Fruit fly (Drosophila melanogaster) whole organism, prepupa: Measurements from ENCODE around the gene hid.

ENCODE experiments used
- Blimp-1 ChIP-seq: fragments of 200-800 bp; sonication (Bioruptor generic); optimal IDR thresholded peaks from 3 replicates; lab custom pipeline; 2017; ENCODE audit warnings: missing biosample characterization, missing genetic modification characterization, mild to moderate bottlenecking, moderate library complexity, missing genetic modification reagents
- CG11294 ChIP-seq: fragments of 200-800 bp; sonication (Bioruptor generic); IDR thresholded peaks from 2 replicates; pipeline ENCODE4 v1.3.6; 2022; ENCODE audit warnings: missing biosample characterization, missing genetic modification characterization
- CG11762 ChIP-seq: fragments of 200-800 bp; sonication (Bioruptor generic); optimal IDR thresholded peaks from 3 replicates; lab custom pipeline; 2016; ENCODE audit warnings: missing biosample characterization, missing genetic modification characterization; ENCODE audit not compliant: insufficient read depth
- CG11902 ChIP-seq: fragments of 200-800 bp; sonication (Bioruptor generic); optimal IDR thresholded peaks from 3 replicates; lab custom pipeline; 2016; ENCODE audit warnings: missing biosample characterization, missing genetic modification characterization
- CG15336 ChIP-seq: fragments of 200-800 bp; sonication (Bioruptor generic); IDR thresholded peaks from 2 replicates; pipeline ENCODE4 v1.3.6; 2022; ENCODE audit warnings: missing biosample characterization, missing genetic modification characterization
- CG16779 ChIP-seq: fragments of 200-800 bp; sonication (Bioruptor generic); optimal IDR thresholded peaks from 3 replicates; lab custom pipeline; 2017; ENCODE audit warnings: missing biosample characterization, mild to moderate bottlenecking, missing genetic modification characterization
- CG3032 ChIP-seq: fragments of 200-800 bp; optimal IDR thresholded peaks from 2 replicates; lab custom pipeline; 2019; ENCODE audit warnings: missing biosample characterization, mild to moderate bottlenecking, missing genetic modification characterization, moderate library complexity
- CG31627 ChIP-seq: fragments of 200-800 bp; sonication (Bioruptor generic); optimal IDR thresholded peaks from 3 replicates; lab custom pipeline; 2016; ENCODE audit warnings: missing biosample characterization, missing genetic modification characterization
- CG32006 ChIP-seq: fragments of 200-800 bp; sonication (Bioruptor generic); optimal IDR thresholded peaks from 3 replicates; lab custom pipeline; 2017; ENCODE audit warnings: missing biosample characterization, mild to moderate bottlenecking, missing genetic modification characterization
- CG34406 ChIP-seq: fragments of 200-800 bp; sonication (Bioruptor generic); optimal IDR thresholded peaks from 3 replicates; lab custom pipeline; 2016; ENCODE audit warnings: missing biosample characterization, missing genetic modification characterization
- CG3919 ChIP-seq: fragments of 200-800 bp; sonication (Bioruptor generic); optimal IDR thresholded peaks from 3 replicates; lab custom pipeline; 2016; ENCODE audit warnings: missing biosample characterization, missing genetic modification characterization
- CG4318 ChIP-seq: fragments of 200-800 bp; sonication (Bioruptor generic); optimal IDR thresholded peaks from 3 replicates; lab custom pipeline; 2017; ENCODE audit warnings: missing biosample characterization, mild to moderate bottlenecking, missing genetic modification characterization
- CG6163 ChIP-seq: fragments of 200-800 bp; sonication (Bioruptor generic); IDR thresholded peaks from 3 replicates; pipeline ENCODE4 v1.3.6; 2022; ENCODE audit warnings: missing biosample characterization, missing genetic modification characterization
- CG6276 ChIP-seq: fragments of 200-800 bp; sonication (Bioruptor generic); optimal IDR thresholded peaks from 2 replicates; lab custom pipeline; 2017; ENCODE audit warnings: missing biosample characterization, mild to moderate bottlenecking, missing genetic modification characterization
- CG6792 ChIP-seq: fragments of 200-800 bp; sonication (Bioruptor generic); optimal IDR thresholded peaks from 3 replicates; lab custom pipeline; 2016; ENCODE audit warnings: missing biosample characterization, missing genetic modification characterization
- CG6808 ChIP-seq: fragments of 200-800 bp; sonication (Bioruptor generic); optimal IDR thresholded peaks from 3 replicates; lab custom pipeline; 2017; ENCODE audit warnings: missing biosample characterization, missing genetic modification characterization, mild to moderate bottlenecking, moderate library complexity, missing genetic modification reagents
- CG6854 ChIP-seq: fragments of 200-800 bp; sonication (Bioruptor generic); optimal IDR thresholded peaks from 2 replicates; lab custom pipeline; 2017; ENCODE audit warnings: missing biosample characterization, mild to moderate bottlenecking, missing genetic modification characterization
- CG7368 ChIP-seq: fragments of 200-800 bp; sonication (Bioruptor generic); optimal IDR thresholded peaks from 3 replicates; lab custom pipeline; 2016; ENCODE audit warnings: missing biosample characterization, missing genetic modification characterization
- CG8319 ChIP-seq: fragments of 200-800 bp; sonication (Bioruptor generic); optimal IDR thresholded peaks from 3 replicates; lab custom pipeline; 2016; ENCODE audit warnings: missing biosample characterization, missing genetic modification characterization
- CG8632 ChIP-seq: fragments of 200-800 bp; sonication (Bioruptor generic); optimal IDR thresholded peaks from 3 replicates; lab custom pipeline; 2016; ENCODE audit warnings: missing biosample characterization, missing genetic modification characterization
- Eip75B ChIP-seq: fragments of 200-800 bp; sonication (Bioruptor generic); optimal IDR thresholded peaks from 3 replicates; lab custom pipeline; 2016; ENCODE audit warnings: missing biosample characterization, missing genetic modification characterization
- Eip78C ChIP-seq: fragments of 200-800 bp; sonication (Bioruptor generic); peaks from one replicate; lab custom pipeline; 2016; ENCODE audit warnings: missing biosample characterization, missing genetic modification characterization
- Eip93F ChIP-seq: fragments of 200-800 bp; sonication (Bioruptor generic); optimal IDR thresholded peaks from 2 replicates; lab custom pipeline; 2016; ENCODE audit warnings: missing biosample characterization, mild to moderate bottlenecking, missing genetic modification characterization
- Ets21C ChIP-seq: fragments of 200-800 bp; sonication (Bioruptor generic); optimal IDR thresholded peaks from 3 replicates; lab custom pipeline; 2016; ENCODE audit warnings: missing biosample characterization, missing genetic modification characterization
- Ets96B ChIP-seq: fragments of 200-800 bp; optimal IDR thresholded peaks from 2 replicates; lab custom pipeline; 2019; ENCODE audit warnings: missing biosample characterization, mild to moderate bottlenecking, missing genetic modification characterization, moderate library complexity
- Gug ChIP-seq: fragments of 200-800 bp; sonication (Bioruptor generic); IDR thresholded peaks from 2 replicates; pipeline ENCODE4 v1.3.6; 2022; ENCODE audit warnings: missing biosample characterization, missing genetic modification characterization
- Hr38 ChIP-seq: sonication (Bioruptor generic); optimal IDR thresholded peaks from 2 replicates; lab custom pipeline; 2016; ENCODE audit warnings: missing biosample characterization, missing genetic modification characterization
- Hr39 ChIP-seq: fragments of 200-800 bp; sonication (Bioruptor generic); optimal IDR thresholded peaks from 2 replicates; lab custom pipeline; 2016; ENCODE audit warnings: missing biosample characterization, missing genetic modification characterization
- Hr4 ChIP-seq: fragments of 200-800 bp; sonication (Bioruptor generic); optimal IDR thresholded peaks from 3 replicates; lab custom pipeline; 2016; ENCODE audit warnings: missing biosample characterization, missing genetic modification characterization
- Met ChIP-seq: fragments of 200-800 bp; sonication (Bioruptor generic); optimal IDR thresholded peaks from 3 replicates; lab custom pipeline; 2016; ENCODE audit warnings: missing biosample characterization, missing genetic modification characterization
- Sox102F ChIP-seq: fragments of 200-800 bp; sonication (Bioruptor generic); optimal IDR thresholded peaks from 2 replicates; lab custom pipeline; 2016; ENCODE audit warnings: missing biosample characterization, mild to moderate bottlenecking, missing genetic modification characterization
- achi ChIP-seq: fragments of 200-800 bp; sonication (Bioruptor generic); optimal IDR thresholded peaks from 3 replicates; lab custom pipeline; 2016; ENCODE audit warnings: missing biosample characterization, missing genetic modification characterization
- acj6 ChIP-seq: fragments of 200-800 bp; sonication (Bioruptor generic); optimal IDR thresholded peaks from 3 replicates; lab custom pipeline; 2016; ENCODE audit warnings: missing biosample characterization, missing genetic modification characterization
- cyc ChIP-seq: fragments of 200-800 bp; sonication (Bioruptor generic); optimal IDR thresholded peaks from 3 replicates; lab custom pipeline; 2016; ENCODE audit warnings: missing biosample characterization, missing genetic modification characterization
- dac ChIP-seq: fragments of 200-800 bp; sonication (Bioruptor generic); optimal IDR thresholded peaks from 2 replicates; lab custom pipeline; 2017; ENCODE audit warnings: missing biosample characterization, mild to moderate bottlenecking, missing genetic modification characterization
- dsx ChIP-seq: fragments of 200-800 bp; optimal IDR thresholded peaks from 3 replicates; lab custom pipeline; 2019; ENCODE audit warnings: missing biosample characterization, mild to moderate bottlenecking, missing genetic modification characterization, moderate library complexity; ENCODE audit not compliant: poor library complexity, severe bottlenecking
- eg ChIP-seq: fragments of 200-800 bp; sonication (Bioruptor generic); IDR thresholded peaks from 3 replicates; pipeline ENCODE4 v1.3.6; 2022; ENCODE audit warnings: missing biosample characterization, missing genetic modification characterization
- esn ChIP-seq: fragments of 200-800 bp; sonication (Bioruptor generic); optimal IDR thresholded peaks from 2 replicates; lab custom pipeline; 2016; ENCODE audit warnings: missing biosample characterization, mild to moderate bottlenecking, missing genetic modification characterization, moderate library complexity
- fd59A ChIP-seq: fragments of 200-800 bp; sonication (Bioruptor generic); optimal IDR thresholded peaks from 2 replicates; lab custom pipeline; 2017; ENCODE audit warnings: missing biosample characterization, mild to moderate bottlenecking, missing genetic modification characterization, missing genetic modification reagents
- fd85E ChIP-seq: fragments of 200-800 bp; sonication (Bioruptor generic); optimal IDR thresholded peaks from 3 replicates; lab custom pipeline; 2016; ENCODE audit warnings: missing biosample characterization, missing genetic modification characterization
- fkh ChIP-seq: fragments of 200-800 bp; sonication (Bioruptor generic); optimal IDR thresholded peaks from 3 replicates; lab custom pipeline; 2017; ENCODE audit warnings: missing biosample characterization, mild to moderate bottlenecking, missing genetic modification characterization, moderate library complexity
- net ChIP-seq: fragments of 200-800 bp; sonication (Bioruptor generic); optimal IDR thresholded peaks from 3 replicates; lab custom pipeline; 2016; ENCODE audit warnings: missing biosample characterization, missing genetic modification characterization
- pdm3 ChIP-seq: fragments of 200-800 bp; sonication (Bioruptor generic); optimal IDR thresholded peaks from 3 replicates; lab custom pipeline; 2016; ENCODE audit warnings: missing biosample characterization, missing genetic modification characterization
- salr ChIP-seq, 2 experiments: fragments of 200-800 bp; sonication (Bioruptor generic); optimal IDR thresholded peaks; 3 replicates each; lab custom pipeline; 2016 to 2018; ENCODE audit warnings: missing biosample characterization in 2 of 2, missing genetic modification characterization in 2 of 2, mild to moderate bottlenecking in 1 of 2
- ss ChIP-seq, 2 experiments: fragments of 200-800 bp; sonication (Bioruptor generic); optimal IDR thresholded peaks; 2 replicates in 1 of 2; 3 replicates in 1 of 2; lab custom pipeline; 2017 to 2018; ENCODE audit warnings: mild to moderate bottlenecking in 2 of 2, missing biosample characterization in 2 of 2, missing genetic modification characterization in 2 of 2, moderate library complexity in 1 of 2
- svp ChIP-seq: fragments of 200-800 bp; sonication (Bioruptor generic); peaks from one replicate; lab custom pipeline; 2016; ENCODE audit warnings: missing biosample characterization, missing genetic modification characterization
- topi ChIP-seq: fragments of 200-800 bp; sonication (Bioruptor generic); optimal IDR thresholded peaks from 3 replicates; lab custom pipeline; 2016; ENCODE audit warnings: missing biosample characterization, missing genetic modification characterization

The hid gene

dm6 chr3L:18192858-18193478, 7.5 kb upstream of the hid start (continued):
- TF ChIP-seq Blimp-1 (GFP tag; lab: Kevin White, UChicago): peak; percentile 87
- peak; percentile 86 for TF ChIP-seq CG6792 (GFP tag; lab: Kevin White, UChicago)
- peak; percentile 85 for TF ChIP-seq Met (GFP tag; lab: Kevin White, UChicago)
- TF ChIP-seq dsx (GFP tag; lab: Kevin White, UChicago): peak; percentile 94
- peak; percentile 78 for TF ChIP-seq Sox102F (GFP tag; lab: Kevin White, UChicago)
- no peak for TF ChIP-seq CG11294 (GFP tag; lab: Robert Waterston, UW)
- TF ChIP-seq CG7368 (GFP tag; lab: Kevin White, UChicago): peak; percentile 75
- TF ChIP-seq Hr39 (GFP tag; lab: Kevin White, UChicago): peak; percentile 73
- TF ChIP-seq CG11762 (GFP tag; lab: Kevin White, UChicago): peak; percentile 76
- TF ChIP-seq CG3032 (tag; lab: Kevin White, UChicago): peak; percentile 97
- TF ChIP-seq eg (GFP tag; lab: Robert Waterston, UW): no peak
- TF ChIP-seq, all 60 proteins: peak for 54

- peak; percentile 30; the same call in 1 of the 2 replicates for TF ChIP-seq CG15336 (GFP tag; lab: Robert Waterston, UW)
- TF ChIP-seq CG6854: peak; percentile 4
- TF ChIP-seq CG8632 (GFP tag; lab: Kevin White, UChicago): no peak
- no peak for TF ChIP-seq fkh (GFP tag; lab: Kevin White, UChicago)
- TF ChIP-seq fd85E (GFP tag; lab: Kevin White, UChicago): no peak
- no peak for TF ChIP-seq Eip93F (GFP tag; lab: Kevin White, UChicago)
- TF ChIP-seq CG3919: no peak
- TF ChIP-seq CG11762 (GFP tag; lab: Kevin White, UChicago): no peak
- TF ChIP-seq topi (GFP tag; lab: Kevin White, UChicago): no peak
- TF ChIP-seq eg (GFP tag; lab: Robert Waterston, UW): no peak
- no peak for TF ChIP-seq CG4318
- no peak for TF ChIP-seq fd59A (GFP tag; lab: Kevin White, UChicago)
- TF ChIP-seq Hr38 (GFP tag; lab: Kevin White, UChicago): no peak
- TF ChIP-seq CG34406 (GFP tag; lab: Kevin White, UChicago): no peak
- TF ChIP-seq Ets21C (GFP tag; lab: Kevin White, UChicago): no peak
- TF ChIP-seq Gug (GFP tag; lab: Robert Waterston, UW): no peak
- TF ChIP-seq pdm3 (GFP tag; lab: Kevin White, UChicago): no peak
- no peak for TF ChIP-seq Hr39 (GFP tag; lab: Kevin White, UChicago)
- TF ChIP-seq Hr4 (GFP tag; lab: Kevin White, UChicago): no peak
- TF ChIP-seq CG32006 (GFP tag; lab: Kevin White, UChicago): no peak
- TF ChIP-seq salr (GFP tag; optimal IDR thresholded peaks at IDR 0.05; lab: Kevin White, UChicago): no peak
- TF ChIP-seq svp (GFP tag; lab: Kevin White, UChicago): no peak
- TF ChIP-seq CG6792 (GFP tag; lab: Kevin White, UChicago): no peak
- TF ChIP-seq CG11902 (GFP tag; lab: Kevin White, UChicago): no peak
- TF ChIP-seq CG11294 (GFP tag; lab: Robert Waterston, UW): no peak
- TF ChIP-seq dac (GFP tag; lab: Kevin White, UChicago): no peak
- no peak for TF ChIP-seq cyc (GFP tag; lab: Kevin White, UChicago)
- TF ChIP-seq Eip75B: no peak
- TF ChIP-seq CG7368 (GFP tag; lab: Kevin White, UChicago): peak; percentile 35
- TF ChIP-seq CG8319 (GFP tag; lab: Kevin White, UChicago): no peak
- TF ChIP-seq Met (GFP tag; lab: Kevin White, UChicago): no peak
- TF ChIP-seq CG3032 (tag; lab: Kevin White, UChicago): no peak
- no peak for TF ChIP-seq CG16779 (tag; lab: Kevin White, UChicago)
- no peak for TF ChIP-seq Ets96B (tag; lab: Kevin White, UChicago)
- no peak for TF ChIP-seq CG31627 (GFP tag; lab: Kevin White, UChicago)
- TF ChIP-seq acj6 (GFP tag; lab: Kevin White, UChicago): no peak
- peak; percentile 17 for TF ChIP-seq CG6808 (GFP tag; lab: Kevin White, UChicago)
- no peak for TF ChIP-seq CG6276 (GFP tag; lab: Kevin White, UChicago)
- 0 out of 3 replicates have a peak, but pooled peaks have one; percentile 42 for TF ChIP-seq CG6163
- no peak for TF ChIP-seq esn (GFP tag; lab: Kevin White, UChicago)
- no peak for TF ChIP-seq achi (GFP tag; lab: Kevin White, UChicago)
- TF ChIP-seq net: no peak
- no peak for TF ChIP-seq ss (GFP tag; optimal IDR thresholded peaks at IDR 0.05; lab: Kevin White, UChicago)
- peak; percentile 28 for TF ChIP-seq Eip78C (GFP tag; lab: Kevin White, UChicago)
Measured at dm6 chr3L:18191555-18192135, 6.2 kb upstream of the hid start.
